Worm (Caenorhabditis elegans): ENCODE measurements around the gene B0464.9.

- no peak for TF ChIP-seq mdl-1 (tag; optimal IDR thresholded peaks at IDR 0.05)
- TF ChIP-seq unc-62 (GFP tag; optimal IDR thresholded peaks at IDR 0.05): no peak
- TF ChIP-seq fos-1 (tag; optimal IDR thresholded peaks at IDR 0.05): peak; percentile 37
- TF ChIP-seq nhr-77 (tag; optimal IDR thresholded peaks at IDR 0.05): no peak
- no peak for TF ChIP-seq skn-1 (tag; optimal IDR thresholded peaks at IDR 0.05)
- no peak for TF ChIP-seq zag-1 (tag; optimal IDR thresholded peaks at IDR 0.05)
- no peak for TF ChIP-seq lin-39 (tag; optimal IDR thresholded peaks at IDR 0.05)
- peak; percentile 44 to 83 for TF ChIP-seq lsy-2 (tag; optimal IDR thresholded peaks at IDR 0.05)
- TF ChIP-seq sma-3 (GFP tag; optimal IDR thresholded peaks at IDR 0.05): peak; percentile 58
- TF ChIP-seq C34F6.9 (tag; optimal IDR thresholded peaks at IDR 0.05): peak; percentile 93
- TF ChIP-seq ceh-82 (tag; optimal IDR thresholded peaks at IDR 0.05): no peak
Measured at ce11 chrIII:9467095-9467494, 1.5 kb downstream of the B0464.9 start, which contains the start of gene baf-1.

All from whole organism, L2 larva.